Fruit fly (Drosophila melanogaster): ENCODE data around the gene CG7518.

DNA sequence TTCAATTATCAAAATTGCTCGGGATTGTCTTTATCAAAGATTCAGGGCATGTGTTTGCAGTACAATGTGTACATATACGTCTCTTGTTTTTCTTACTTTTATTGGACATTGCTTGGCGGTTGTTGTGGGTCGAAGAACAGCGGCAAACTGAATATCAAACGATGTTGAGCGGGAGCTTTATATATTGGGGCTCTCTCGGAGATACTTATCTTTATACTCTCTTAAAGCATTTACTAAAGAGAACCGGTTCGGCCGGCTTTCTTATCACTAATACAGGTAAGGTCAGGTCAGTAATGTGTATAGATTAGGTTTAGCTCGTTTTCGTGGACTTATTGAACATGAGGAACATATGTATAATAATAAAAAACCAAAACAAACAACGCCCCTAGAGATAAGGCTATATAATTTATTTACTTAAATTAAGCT is 53.4 kb downstream of the CG7518 start, which contains the start of gene CG7966:
- TF ChIP-seq EcR (GFP tag; optimal IDR thresholded peaks at IDR 0.05) (no peak), psq (optimal IDR thresholded peaks at IDR 0.05) (no peak), CG8478 (optimal IDR thresholded peaks at IDR 0.05) (no peak), pan (optimal IDR thresholded peaks at IDR 0.05) (no peak)
